Worm (Caenorhabditis elegans) whole organism, L1 larva: ENCODE results near the gene C24H11.5.

Experiments used
- C04F5.9 ChIP-seq: sonication (generic microtip); optimal IDR thresholded peaks from 2 replicates; lab custom pipeline; 2016; ENCODE audit warnings: missing genetic modification characterization, missing compliant biosample characterization
- C34B4.2 ChIP-seq: sonication (generic microtip); optimal IDR thresholded peaks from 2 replicates; lab custom pipeline; 2017; ENCODE audit warnings: mild to moderate bottlenecking, missing genetic modification characterization, missing compliant biosample characterization
- aha-1 ChIP-seq: fragments of 150-350 bp; optimal IDR thresholded peaks from 2 replicates; lab custom pipeline; 2014; ENCODE audit warnings: missing biosample characterization, missing genetic modification characterization
- aly-2 ChIP-seq: fragments of 150-350 bp; optimal IDR thresholded peaks from 2 replicates; lab custom pipeline; 2014; ENCODE audit warnings: missing biosample characterization, missing genetic modification characterization
- ama-1 ChIP-seq: fragments of 150-350 bp; optimal IDR thresholded peaks from 2 replicates; lab custom pipeline; 2014
- blmp-1 ChIP-seq: fragments of 150-350 bp; optimal IDR thresholded peaks from 2 replicates; lab custom pipeline; 2014; ENCODE audit warnings: missing biosample characterization, missing genetic modification characterization
- ceh-63 ChIP-seq: fragments of 200-800 bp; sonication (Bioruptor generic); optimal IDR thresholded peaks from 2 replicates; lab custom pipeline; 2018; ENCODE audit warnings: mild to moderate bottlenecking, missing genetic modification characterization, missing compliant biosample characterization
- ceh-8 ChIP-seq: fragments of 200-800 bp; sonication (Bioruptor generic); optimal IDR thresholded peaks from 2 replicates; lab custom pipeline; 2018; ENCODE audit warnings: mild to moderate bottlenecking, missing genetic modification characterization, moderate library complexity, missing compliant biosample characterization
- ceh-88 ChIP-seq: fragments of 200-800 bp; sonication (Bioruptor generic); IDR thresholded peaks from 2 replicates; pipeline ENCODE4 v1.3.6; 2022; ENCODE audit warnings: missing genetic modification characterization, missing compliant biosample characterization
- ceh-90 ChIP-seq: sonication (generic microtip); optimal IDR thresholded peaks from 2 replicates; lab custom pipeline; 2016; ENCODE audit warnings: missing genetic modification characterization, missing compliant biosample characterization
- ces-1 ChIP-seq: fragments of 150-350 bp; optimal IDR thresholded peaks from 2 replicates; lab custom pipeline; 2014; ENCODE audit warnings: missing biosample characterization, missing genetic modification reagents, missing genetic modification characterization
- efl-1 ChIP-seq, 4 experiments: fragments of 150-350 bp; optimal IDR thresholded peaks in 3 of 4; peaks in 1 of 4; 1 replicate in 1 of 4; 2 replicates in 3 of 4; lab custom pipeline; 2014; ENCODE audit warnings: missing biosample characterization in 2 of 4, missing genetic modification characterization in 2 of 4, missing genetic modification reagents in 2 of 4
- egl-27 ChIP-seq, 2 experiments: fragments of 150-350 bp in 1 of 2; sonication (generic microtip); optimal IDR thresholded peaks; 3 replicates each; lab custom pipeline; 2017 to 2018; ENCODE audit warnings: missing biosample characterization in 2 of 2, missing genetic modification characterization in 2 of 2, missing genetic modification reagents in 2 of 2
- fkh-4 ChIP-seq: sonication (generic microtip); optimal IDR thresholded peaks from 2 replicates; lab custom pipeline; 2016; ENCODE audit warnings: missing compliant biosample characterization, missing genetic modification characterization, borderline replicate concordance
- fkh-8 ChIP-seq: sonication (generic microtip); optimal IDR thresholded peaks from 2 replicates; lab custom pipeline; 2016; ENCODE audit warnings: mild to moderate bottlenecking, missing genetic modification characterization, missing compliant biosample characterization
- fos-1 ChIP-seq: fragments of 150-350 bp; optimal IDR thresholded peaks from 2 replicates; lab custom pipeline; 2014; ENCODE audit warnings: missing biosample characterization, missing genetic modification characterization
- grh-1 ChIP-seq: fragments of 200-800 bp; sonication (Bioruptor generic); IDR thresholded peaks from 2 replicates; pipeline ENCODE4 v1.3.6; 2022; ENCODE audit warnings: missing genetic modification reagents, missing genetic modification characterization, missing compliant biosample characterization
- hlh-4 ChIP-seq: sonication (generic microtip); optimal IDR thresholded peaks from 2 replicates; lab custom pipeline; 2016; ENCODE audit warnings: mild to moderate bottlenecking, missing genetic modification characterization, missing compliant biosample characterization
- hpl-2 ChIP-seq: fragments of 150-350 bp; optimal IDR thresholded peaks from 2 replicates; lab custom pipeline; 2014; ENCODE audit warnings: missing biosample characterization, missing genetic modification reagents, missing genetic modification characterization
- jun-1 ChIP-seq: fragments of 150-350 bp; optimal IDR thresholded peaks from 2 replicates; lab custom pipeline; 2014; ENCODE audit warnings: missing biosample characterization, missing genetic modification reagents, missing genetic modification characterization
- lin-14 ChIP-seq: fragments of 200-800 bp; sonication (Bioruptor generic); optimal IDR thresholded peaks from 2 replicates; lab custom pipeline; 2018; ENCODE audit warnings: mild to moderate bottlenecking, missing genetic modification characterization, moderate library complexity, missing compliant biosample characterization
- lin-15B ChIP-seq: fragments of 150-350 bp; sonication (generic microtip); optimal IDR thresholded peaks from 3 replicates; lab custom pipeline; 2014; ENCODE audit warnings: missing biosample characterization, missing genetic modification characterization
- lin-39 ChIP-seq: fragments of 150-350 bp; optimal IDR thresholded peaks from 2 replicates; lab custom pipeline; 2014; ENCODE audit warnings: missing biosample characterization, missing genetic modification reagents, missing genetic modification characterization
- mab-9 ChIP-seq: fragments of 200-800 bp; sonication (Bioruptor generic); IDR thresholded peaks from 2 replicates; pipeline ENCODE4 v1.3.6; 2022; ENCODE audit warnings: missing genetic modification reagents, missing genetic modification characterization, missing compliant biosample characterization
- mep-1 ChIP-seq: fragments of 150-350 bp; optimal IDR thresholded peaks from 2 replicates; lab custom pipeline; 2014; ENCODE audit warnings: missing biosample characterization, missing genetic modification characterization
- nhr-11 ChIP-seq: fragments of 150-350 bp; optimal IDR thresholded peaks from 2 replicates; lab custom pipeline; 2014; ENCODE audit warnings: missing biosample characterization, missing genetic modification characterization
- nhr-20 ChIP-seq: sonication (generic microtip); optimal IDR thresholded peaks from 2 replicates; lab custom pipeline; 2016; ENCODE audit warnings: mild to moderate bottlenecking, missing genetic modification characterization, missing compliant biosample characterization
- nhr-71 ChIP-seq: sonication (generic microtip); optimal IDR thresholded peaks from 2 replicates; lab custom pipeline; 2016; ENCODE audit warnings: mild to moderate bottlenecking, missing genetic modification characterization, moderate library complexity, missing compliant biosample characterization
- nhr-76 ChIP-seq: sonication (generic microtip); optimal IDR thresholded peaks from 2 replicates; lab custom pipeline; 2017; ENCODE audit warnings: missing biosample characterization, missing genetic modification characterization
- nhr-77 ChIP-seq: fragments of 150-350 bp; optimal IDR thresholded peaks from 2 replicates; lab custom pipeline; 2014; ENCODE audit warnings: missing biosample characterization, missing genetic modification characterization
- nhr-85 ChIP-seq: sonication (generic microtip); peaks from one replicate; lab custom pipeline; 2016; ENCODE audit warnings: missing genetic modification characterization, inconsistent platforms, missing compliant biosample characterization
- nhr-90 ChIP-seq: sonication (generic microtip); optimal IDR thresholded peaks from 2 replicates; lab custom pipeline; 2016; ENCODE audit warnings: mild to moderate bottlenecking, missing genetic modification characterization, missing compliant biosample characterization; ENCODE audit not compliant: poor library complexity
- pag-3 ChIP-seq: sonication (generic microtip); optimal IDR thresholded peaks from 2 replicates; lab custom pipeline; 2017; ENCODE audit warnings: missing genetic modification characterization, mild to moderate bottlenecking, missing compliant biosample characterization, antibody characterized with exemption, borderline replicate concordance; ENCODE audit not compliant: insufficient read depth
- pax-3 ChIP-seq: fragments of 200-800 bp; sonication (Bioruptor generic); optimal IDR thresholded peaks from 2 replicates; lab custom pipeline; 2018; ENCODE audit warnings: mild to moderate bottlenecking, missing genetic modification characterization, moderate library complexity, missing compliant biosample characterization
- pqm-1 ChIP-seq: sonication (generic microtip); optimal IDR thresholded peaks from 3 replicates; lab custom pipeline; 2017; ENCODE audit warnings: missing biosample characterization, missing genetic modification characterization
- sox-4 ChIP-seq: sonication (generic microtip); optimal IDR thresholded peaks from 2 replicates; lab custom pipeline; 2016; ENCODE audit warnings: missing genetic modification characterization, missing compliant biosample characterization
- swsn-7 ChIP-seq: sonication (generic microtip); optimal IDR thresholded peaks from 2 replicates; lab custom pipeline; 2016; ENCODE audit warnings: missing genetic modification characterization, missing compliant biosample characterization
- tlp-1 ChIP-seq: fragments of 150-350 bp; optimal IDR thresholded peaks from 2 replicates; lab custom pipeline; 2014; ENCODE audit warnings: missing biosample characterization, missing genetic modification characterization
- unc-62 ChIP-seq: fragments of 150-350 bp; optimal IDR thresholded peaks from 2 replicates; lab custom pipeline; 2014; ENCODE audit warnings: missing biosample characterization, missing genetic modification reagents, missing genetic modification characterization
- zag-1 ChIP-seq: fragments of 150-350 bp; optimal IDR thresholded peaks from 2 replicates; lab custom pipeline; 2014; ENCODE audit warnings: missing biosample characterization, missing genetic modification characterization
- zip-4 ChIP-seq: fragments of 200-800 bp; sonication (Bioruptor generic); optimal IDR thresholded peaks from 2 replicates; lab custom pipeline; 2018; ENCODE audit warnings: mild to moderate bottlenecking, missing genetic modification characterization, moderate library complexity, missing compliant biosample characterization
- ztf-11 ChIP-seq, 2 experiments: sonication (generic microtip); optimal IDR thresholded peaks; 2 replicates each; lab custom pipeline; 2016 to 2017; ENCODE audit warnings: missing genetic modification characterization in 2 of 2, missing biosample characterization in 1 of 2, missing compliant biosample characterization in 1 of 2

C24H11.5 gene

ce11 chrIII:11746718-11747117 is 33.3 kb upstream of the C24H11.5 start, which contains the start of gene mrt-2 (continued):
- TF ChIP-seq ces-1 (GFP tag; lab: Kevin White, UChicago) (no peak), swsn-7 (tag; lab: Kevin White, UChicago) (peak; percentile 84), mep-1 (tag; lab: Kevin White, UChicago) (peak; percentile 79)

- TF ChIP-seq fkh-8 (tag; lab: Kevin White, UChicago) (no peak), nhr-76 (tag; lab: Kevin White, UChicago) (no peak), pag-3 (tag; lab: Kevin White, UChicago) (no peak), mab-9 (GFP tag; lab: Robert Waterston, UW) (no peak), nhr-71 (tag; lab: Kevin White, UChicago) (no peak), zag-1 (tag; lab: Kevin White, UChicago) (no peak), blmp-1 (tag; lab: Kevin White, UChicago) (no peak), tlp-1 (tag; lab: Kevin White, UChicago) (no peak), aly-2 (no peak), sox-4 (tag; lab: Kevin White, UChicago) (no peak), jun-1 (tag; lab: Kevin White, UChicago) (no peak), ceh-63 (no peak), fkh-4 (no peak), nhr-20 (tag; lab: Kevin White, UChicago) (no peak)
Measured at ce11 chrIII:11750232-11750631, 29.8 kb upstream of the C24H11.5 start.

- TF ChIP-seq fkh-4 (no peak), aha-1 (no peak), nhr-77 (tag; lab: Kevin White, UChicago) (no peak), pqm-1 (no peak), unc-62 (GFP tag; lab: Kevin White, UChicago) (no peak), ama-1 (lab: Kevin White, UChicago) (no peak), lin-14 (no peak), ceh-8 (GFP tag; lab: Kevin White, UChicago) (no peak), nhr-20 (tag; lab: Kevin White, UChicago) (no peak), lin-39 (tag; lab: Kevin White, UChicago) (no peak), ceh-88 (GFP tag; lab: Robert Waterston, UW) (no peak), nhr-11 (tag; lab: Kevin White, UChicago) (no peak), tlp-1 (tag; lab: Kevin White, UChicago) (no peak), nhr-90 (tag; lab: Kevin White, UChicago) (no peak), ceh-90 (tag; lab: Kevin White, UChicago) (no peak)
Measured at ce11 chrIII:11750817-11751216, 29.2 kb upstream of the C24H11.5 start.

ce11 chrIII:11757892-11758291 is 22.1 kb upstream of the C24H11.5 start:
- no peak for TF ChIP-seq lin-15B (tag; lab: Kevin White, UChicago)
- no peak for TF ChIP-seq tlp-1 (tag; lab: Kevin White, UChicago)
- TF ChIP-seq nhr-85 (tag; lab: Kevin White, UChicago): no peak
- TF ChIP-seq zip-4 (GFP tag; lab: Kevin White, UChicago): no peak
- TF ChIP-seq ces-1 (GFP tag; lab: Kevin White, UChicago): no peak
- TF ChIP-seq hpl-2 (GFP tag; lab: Kevin White, UChicago): no peak
- no peak for TF ChIP-seq ztf-11 (tag; optimal IDR thresholded peaks at IDR 0.05; lab: Kevin White, UChicago)
- TF ChIP-seq C34B4.2: no peak
- TF ChIP-seq efl-1 (optimal IDR thresholded peaks at IDR 0.05; lab: Kevin White, UChicago): no peak
- TF ChIP-seq efl-1 (GFP tag; optimal IDR thresholded peaks at IDR 0.05 in 1 of 2; lab: Kevin White, UChicago): no peak
- TF ChIP-seq grh-1: no peak
- TF ChIP-seq fos-1 (tag; lab: Kevin White, UChicago): no peak
- no peak for TF ChIP-seq egl-27 (tag; optimal IDR thresholded peaks at IDR 0.05; lab: Kevin White, UChicago)
- TF ChIP-seq C04F5.9 (tag; lab: Kevin White, UChicago): no peak
- TF ChIP-seq pax-3 (tag; lab: Kevin White, UChicago): no peak
- TF ChIP-seq hlh-4 (tag; lab: Kevin White, UChicago): no peak
